Fruit fly (Drosophila melanogaster) whole organism, embryonic: Measurements from ENCODE around the gene CG33773.

Experiments
- Bgb ChIP-seq: fragments of 200-800 bp; sonication (Bioruptor generic); IDR thresholded peaks from 2 replicates; pipeline ENCODE4 v1.3.6; 2022; ENCODE audit warnings: missing biosample characterization, missing genetic modification characterization; ENCODE audit not compliant: partially characterized antibody
- CG13775 ChIP-seq: fragments of 200-800 bp; sonication (Bioruptor generic); optimal IDR thresholded peaks from 3 replicates; lab custom pipeline; 2017; ENCODE audit warnings: missing biosample characterization, mild to moderate bottlenecking, missing genetic modification characterization
- CG14965 ChIP-seq: fragments of 200-800 bp; sonication (Bioruptor generic); optimal IDR thresholded peaks from 2 replicates; lab custom pipeline; 2016; ENCODE audit warnings: missing biosample characterization, missing genetic modification characterization, borderline replicate concordance
- CG2116 ChIP-seq: fragments of 200-800 bp; sonication (Bioruptor generic); optimal IDR thresholded peaks from 3 replicates; lab custom pipeline; 2018; ENCODE audit warnings: missing biosample characterization, mild to moderate bottlenecking, missing genetic modification characterization
- CG2120 ChIP-seq: fragments of 200-800 bp; sonication (Bioruptor generic); optimal IDR thresholded peaks from 3 replicates; lab custom pipeline; 2016; ENCODE audit warnings: missing biosample characterization, missing genetic modification characterization
- CG32532 ChIP-seq: fragments of 200-800 bp; sonication (Bioruptor generic); IDR thresholded peaks from 2 replicates; pipeline ENCODE4 v1.3.6; 2022; ENCODE audit warnings: missing biosample characterization, missing genetic modification characterization
- CG9215 ChIP-seq: fragments of 200-800 bp; sonication (Bioruptor generic); IDR thresholded peaks from 2 replicates; pipeline ENCODE4 v1.3.6; 2022; ENCODE audit warnings: missing biosample characterization, missing genetic modification characterization
- CG9609 ChIP-seq: fragments of 200-800 bp; sonication (Bioruptor generic); optimal IDR thresholded peaks from 3 replicates; lab custom pipeline; 2016; ENCODE audit warnings: missing biosample characterization, missing genetic modification characterization
- CG9797 ChIP-seq: fragments of 200-800 bp; sonication (Bioruptor generic); optimal IDR thresholded peaks from 3 replicates; lab custom pipeline; 2018; ENCODE audit warnings: missing biosample characterization, mild to moderate bottlenecking, missing genetic modification characterization
- CG9932 ChIP-seq: fragments of 200-800 bp; sonication (Bioruptor generic); IDR thresholded peaks from 2 replicates; pipeline ENCODE4 v1.3.6; 2022; ENCODE audit warnings: missing biosample characterization, missing genetic modification characterization
- Deaf1 ChIP-seq: fragments of 200-800 bp; optimal IDR thresholded peaks from 3 replicates; lab custom pipeline; 2019; ENCODE audit warnings: missing biosample characterization, mild to moderate bottlenecking, missing genetic modification characterization, moderate library complexity
- Dek ChIP-seq: fragments of 200-800 bp; sonication (Bioruptor generic); optimal IDR thresholded peaks from 3 replicates; lab custom pipeline; 2019; ENCODE audit warnings: missing biosample characterization, mild to moderate bottlenecking, missing genetic modification characterization, moderate library complexity
- Doc3 ChIP-seq: fragments of 200-800 bp; sonication (Bioruptor generic); IDR thresholded peaks from 3 replicates; pipeline ENCODE4 v1.3.6; 2022; ENCODE audit warnings: missing biosample characterization, missing genetic modification characterization; ENCODE audit not compliant: partially characterized antibody
- HLH3B ChIP-seq: fragments of 200-800 bp; sonication (Bioruptor generic); IDR thresholded peaks from 2 replicates; pipeline ENCODE4 v1.3.6; 2022; ENCODE audit warnings: missing biosample characterization, missing genetic modification characterization
- Hr3 ChIP-seq: fragments of 200-800 bp; sonication (Bioruptor generic); optimal IDR thresholded peaks from 3 replicates; lab custom pipeline; 2016; ENCODE audit warnings: missing biosample characterization, missing genetic modification characterization
- Hr39 ChIP-seq: fragments of >200 bp; optimal IDR thresholded peaks from 2 replicates; lab custom pipeline; 2017
- Hsf ChIP-seq: fragments of 200-800 bp; sonication (Bioruptor generic); optimal IDR thresholded peaks from 3 replicates; lab custom pipeline; 2016; ENCODE audit warnings: missing biosample characterization, missing genetic modification characterization
- Jarid2 ChIP-seq: fragments of 200-800 bp; sonication (Bioruptor generic); optimal IDR thresholded peaks from 3 replicates; lab custom pipeline; 2017; ENCODE audit warnings: mild to moderate bottlenecking, missing biosample characterization, missing genetic modification reagents, missing genetic modification characterization
- MTF-1 ChIP-seq: fragments of 200-800 bp; sonication (Bioruptor generic); optimal IDR thresholded peaks from 2 replicates; lab custom pipeline; 2018; ENCODE audit warnings: missing biosample characterization, mild to moderate bottlenecking, missing genetic modification characterization, borderline replicate concordance
- Myb ChIP-seq: fragments of 200-800 bp; sonication (Bioruptor generic); optimal IDR thresholded peaks from 2 replicates; lab custom pipeline; 2016; ENCODE audit warnings: missing biosample characterization, missing genetic modification characterization
- Nf-YB ChIP-seq: fragments of 200-800 bp; sonication (Bioruptor generic); optimal IDR thresholded peaks from 3 replicates; lab custom pipeline; 2019; ENCODE audit warnings: missing biosample characterization, mild to moderate bottlenecking, missing genetic modification characterization, moderate library complexity
- Nf-YC ChIP-seq: fragments of 200-800 bp; optimal IDR thresholded peaks from 3 replicates; lab custom pipeline; 2019; ENCODE audit warnings: missing biosample characterization, mild to moderate bottlenecking, missing genetic modification characterization, moderate library complexity
- Oli ChIP-seq: fragments of 200-800 bp; sonication (Bioruptor generic); optimal IDR thresholded peaks from 2 replicates; lab custom pipeline; 2018; ENCODE audit warnings: missing biosample characterization, mild to moderate bottlenecking, missing genetic modification characterization, moderate library complexity
- Sox102F ChIP-seq: fragments of 200-800 bp; sonication (Bioruptor generic); optimal IDR thresholded peaks from 2 replicates; lab custom pipeline; 2018; ENCODE audit warnings: missing biosample characterization, mild to moderate bottlenecking, missing genetic modification characterization, moderate library complexity
- Stat92E ChIP-seq, 3 experiments: fragments of >200 bp in 2 of 3; fragments of 200-800 bp in 1 of 3; sonication (Bioruptor generic) in 1 of 3; optimal IDR thresholded peaks; 2 replicates each; lab custom pipeline; 2017 to 2019; ENCODE audit warnings: missing biosample characterization in 3 of 3, missing genetic modification characterization in 3 of 3, mild to moderate bottlenecking in 1 of 3, moderate library complexity in 1 of 3
- ac ChIP-seq: fragments of 200-800 bp; sonication (Bioruptor generic); optimal IDR thresholded peaks from 3 replicates; lab custom pipeline; 2017; ENCODE audit warnings: missing biosample characterization, mild to moderate bottlenecking, missing genetic modification characterization
- bbx ChIP-seq: fragments of 200-800 bp; sonication (Bioruptor generic); IDR thresholded peaks from 2 replicates; pipeline ENCODE4 v1.3.6; 2022; ENCODE audit warnings: missing biosample characterization, missing genetic modification characterization; ENCODE audit not compliant: partially characterized antibody
- bsh ChIP-seq, 2 experiments: fragments of 200-800 bp; sonication (Bioruptor generic); optimal IDR thresholded peaks; 2 replicates each; lab custom pipeline; 2017 to 2018; ENCODE audit warnings: mild to moderate bottlenecking in 2 of 2, missing biosample characterization in 2 of 2, missing genetic modification characterization in 2 of 2, moderate library complexity in 1 of 2
- chinmo ChIP-seq: fragments of 200-800 bp; sonication (Bioruptor generic); IDR thresholded peaks from 4 replicates; pipeline ENCODE4 v1.3.6; 2022; ENCODE audit warnings: missing biosample characterization, missing genetic modification characterization; ENCODE audit not compliant: partially characterized antibody
- disco-r ChIP-seq: fragments of 200-800 bp; sonication (Bioruptor generic); optimal IDR thresholded peaks from 2 replicates; lab custom pipeline; 2016; ENCODE audit warnings: missing biosample characterization, missing genetic modification characterization
- dmrt11E ChIP-seq: fragments of 200-800 bp; sonication (Bioruptor generic); optimal IDR thresholded peaks from 3 replicates; lab custom pipeline; 2018; ENCODE audit warnings: missing biosample characterization, mild to moderate bottlenecking, missing genetic modification characterization, moderate library complexity
- fru ChIP-seq: fragments of >200 bp; optimal IDR thresholded peaks from 2 replicates; lab custom pipeline; 2017
- gem ChIP-seq: fragments of 200-800 bp; sonication (Bioruptor generic); optimal IDR thresholded peaks from 2 replicates; lab custom pipeline; 2019; ENCODE audit warnings: missing biosample characterization, mild to moderate bottlenecking, missing genetic modification characterization, moderate library complexity
- gsb ChIP-seq: fragments of 200-800 bp; sonication (Bioruptor generic); IDR thresholded peaks from 2 replicates; pipeline ENCODE4 v1.3.6; 2022; ENCODE audit warnings: missing biosample characterization, missing genetic modification characterization
- jing ChIP-seq: fragments of 200-800 bp; sonication (Bioruptor generic); optimal IDR thresholded peaks from 2 replicates; lab custom pipeline; 2018; ENCODE audit warnings: missing biosample characterization, mild to moderate bottlenecking, missing genetic modification characterization
- jumu ChIP-seq: fragments of 200-800 bp; sonication (Bioruptor generic); optimal IDR thresholded peaks from 3 replicates; lab custom pipeline; 2016; ENCODE audit warnings: missing biosample characterization, missing genetic modification characterization
- lbe ChIP-seq: fragments of 200-800 bp; sonication (Bioruptor generic); optimal IDR thresholded peaks from 2 replicates; lab custom pipeline; 2016; ENCODE audit warnings: missing biosample characterization, mild to moderate bottlenecking, missing genetic modification characterization
- pan ChIP-seq, 4 experiments: fragments of >200 bp in 3 of 4; fragments of 200-800 bp in 1 of 4; sonication (Bioruptor generic) in 1 of 4; optimal IDR thresholded peaks in 3 of 4; IDR thresholded peaks in 1 of 4; 2 replicates each; pipeline versions ENCODE4 v1.3.6 to Lab custom; 2017 to 2022; ENCODE audit warnings: missing biosample characterization in 2 of 4, missing genetic modification characterization in 2 of 4, mixed read lengths in 1 of 4
- prd ChIP-seq, 3 experiments: fragments of >200 bp in 2 of 3; fragments of 200-800 bp in 1 of 3; sonication (Bioruptor generic) in 1 of 3; optimal IDR thresholded peaks in 2 of 3; IDR thresholded peaks in 1 of 3; 2 replicates in 2 of 3; 3 replicates in 1 of 3; pipeline versions ENCODE4 v1.3.6 to Lab custom; 2017 to 2022; ENCODE audit warnings: missing biosample characterization in 1 of 3, missing genetic modification characterization in 1 of 3
- ro ChIP-seq: fragments of 200-800 bp; sonication (Bioruptor generic); IDR thresholded peaks from 2 replicates; pipeline ENCODE4 v1.3.6; 2022; ENCODE audit warnings: missing biosample characterization, missing genetic modification characterization
- row ChIP-seq: fragments of 200-800 bp; sonication (Bioruptor generic); IDR thresholded peaks from 3 replicates; pipeline ENCODE4 v1.3.6; 2022; ENCODE audit warnings: missing biosample characterization, missing genetic modification characterization
- sd ChIP-seq: fragments of 200-800 bp; sonication (Bioruptor generic); optimal IDR thresholded peaks from 3 replicates; lab custom pipeline; 2018; ENCODE audit warnings: missing biosample characterization, mild to moderate bottlenecking, missing genetic modification characterization, moderate library complexity
- slbo ChIP-seq: fragments of 200-800 bp; sonication (Bioruptor generic); IDR thresholded peaks from 2 replicates; pipeline ENCODE4 v1.3.6; 2022; ENCODE audit warnings: missing biosample characterization, missing genetic modification characterization
- unc-4 ChIP-seq: fragments of 200-800 bp; sonication (Bioruptor generic); IDR thresholded peaks from 2 replicates; pipeline ENCODE4 v1.3.6; 2022; ENCODE audit warnings: missing biosample characterization, missing genetic modification characterization; ENCODE audit not compliant: partially characterized antibody
- vvl ChIP-seq: fragments of 200-800 bp; sonication (Bioruptor generic); IDR thresholded peaks from 2 replicates; pipeline ENCODE4 v1.3.6; 2022; ENCODE audit warnings: missing biosample characterization, missing genetic modification characterization
- zen ChIP-seq: fragments of 200-800 bp; sonication (Bioruptor generic); optimal IDR thresholded peaks from 3 replicates; lab custom pipeline; 2018; ENCODE audit warnings: missing biosample characterization, mild to moderate bottlenecking, missing genetic modification characterization, moderate library complexity
- zf30C ChIP-seq: fragments of 200-800 bp; sonication (Bioruptor generic); optimal IDR thresholded peaks from 3 replicates; lab custom pipeline; 2018; ENCODE audit warnings: missing biosample characterization, mild to moderate bottlenecking, missing genetic modification characterization
- zfh2 ChIP-seq: fragments of 200-800 bp; sonication (Bioruptor generic); optimal IDR thresholded peaks from 2 replicates; lab custom pipeline; 2016; ENCODE audit warnings: missing biosample characterization, missing genetic modification characterization

CG33773 gene

dm6 chr3R:31062344-31062964, 27.3 kb downstream of the CG33773 start (continued):
- peak; percentile 99 for TF ChIP-seq Nf-YC (tag; lab: Kevin White, UChicago)
- no peak for TF ChIP-seq CG32532 (GFP tag; lab: Robert Waterston, UW)
- TF ChIP-seq fru (lab: Kevin White, UChicago): no peak
- TF ChIP-seq zf30C (GFP tag; lab: Kevin White, UChicago): peak; percentile 72
- no peak for TF ChIP-seq Dek (tag; lab: Kevin White, UChicago)
- TF ChIP-seq unc-4 (GFP tag; lab: Robert Waterston, UW): no peak
- TF ChIP-seq pan (optimal IDR thresholded peaks at IDR 0.05; lab: Kevin White, UChicago): no peak
- TF ChIP-seq pan (GFP tag; optimal IDR thresholded peaks at IDR 0.05 in 1 of 2, IDR thresholded peaks at IDR 0.05 in 1 of 2): no peak
- no peak for TF ChIP-seq CG9797 (GFP tag; lab: Kevin White, UChicago)
- TF ChIP-seq slbo: 0 out of 2 replicates have a peak, but pooled peaks have one; percentile 6
- TF ChIP-seq prd (optimal IDR thresholded peaks at IDR 0.05; lab: Kevin White, UChicago): no peak
- peak; percentile 43; the same call in 1 of the 3 replicates for TF ChIP-seq prd (GFP tag; IDR thresholded peaks at IDR 0.05; lab: Robert Waterston, UW)
- TF ChIP-seq Hr3 (GFP tag; lab: Kevin White, UChicago): no peak
- TF ChIP-seq gsb (GFP tag; lab: Robert Waterston, UW): no peak
- 0 out of 2 replicates have a peak, but pooled peaks have one; percentile 24 for TF ChIP-seq bbx
- TF ChIP-seq zfh2 (GFP tag; lab: Kevin White, UChicago): no peak
- peak; percentile 24 for TF ChIP-seq Jarid2 (GFP tag; lab: Kevin White, UChicago)
- TF ChIP-seq MTF-1: no peak
- 0 out of 2 replicates have a peak, but pooled peaks have one; percentile 6 for TF ChIP-seq HLH3B
- TF ChIP-seq Myb (GFP tag; lab: Kevin White, UChicago): no peak
- peak; percentile 88 for TF ChIP-seq Deaf1 (tag; lab: Kevin White, UChicago)
- TF ChIP-seq Sox102F (GFP tag; lab: Kevin White, UChicago): peak; percentile 30
- no peak for TF ChIP-seq ro (GFP tag; lab: Robert Waterston, UW)
- no peak for TF ChIP-seq jumu (GFP tag; lab: Kevin White, UChicago)
- peak; percentile 38 for TF ChIP-seq Hsf (GFP tag; lab: Kevin White, UChicago)
- peak; percentile 99 for TF ChIP-seq Nf-YB (GFP tag; lab: Kevin White, UChicago)
- TF ChIP-seq sd: peak; percentile 50
- peak; percentile 41 to 90 for TF ChIP-seq bsh (GFP tag; optimal IDR thresholded peaks at IDR 0.05; lab: Kevin White, UChicago)
- no peak for TF ChIP-seq Stat92E (GFP tag; optimal IDR thresholded peaks at IDR 0.05; lab: Kevin White, UChicago)
- no peak for TF ChIP-seq CG9215 (GFP tag; lab: Robert Waterston, UW)
- TF ChIP-seq CG2120 (GFP tag; lab: Kevin White, UChicago): peak; percentile 30
- peak; percentile 19 for TF ChIP-seq zen (tag; lab: Kevin White, UChicago)
- no peak for TF ChIP-seq CG2116 (GFP tag; lab: Kevin White, UChicago)
- TF ChIP-seq disco-r (GFP tag; lab: Kevin White, UChicago): no peak
- TF ChIP-seq gem (tag; lab: Kevin White, UChicago): peak; percentile 68
- TF ChIP-seq Hr39: no peak
- TF ChIP-seq CG13775: peak; percentile 28
- TF ChIP-seq Bgb (GFP tag; lab: Robert Waterston, UW): no peak
- TF ChIP-seq CG14965 (GFP tag; lab: Kevin White, UChicago): no peak
- TF ChIP-seq CG9609: no peak
- TF ChIP-seq CG9932 (GFP tag; lab: Robert Waterston, UW): no peak
- TF ChIP-seq vvl (GFP tag; lab: Robert Waterston, UW): peak; percentile 50
- peak; percentile 36; the same call in 1 of the 3 replicates for TF ChIP-seq row (GFP tag; lab: Robert Waterston, UW)
- TF ChIP-seq lbe: peak; percentile 48
- TF ChIP-seq dmrt11E (tag; lab: Kevin White, UChicago): peak; percentile 46
- TF ChIP-seq jing (GFP tag; lab: Kevin White, UChicago): no peak
- TF ChIP-seq Doc3 (GFP tag; lab: Robert Waterston, UW): no peak
- 0 out of 4 replicates have a peak, but pooled peaks have one; percentile 39 for TF ChIP-seq chinmo (GFP tag; lab: Robert Waterston, UW)
- peak; percentile 20 for TF ChIP-seq Oli (tag; lab: Kevin White, UChicago)
- TF ChIP-seq ac: no peak
